Worm (Caenorhabditis elegans): ENCODE data around the gene F53E10.5.

DNA sequence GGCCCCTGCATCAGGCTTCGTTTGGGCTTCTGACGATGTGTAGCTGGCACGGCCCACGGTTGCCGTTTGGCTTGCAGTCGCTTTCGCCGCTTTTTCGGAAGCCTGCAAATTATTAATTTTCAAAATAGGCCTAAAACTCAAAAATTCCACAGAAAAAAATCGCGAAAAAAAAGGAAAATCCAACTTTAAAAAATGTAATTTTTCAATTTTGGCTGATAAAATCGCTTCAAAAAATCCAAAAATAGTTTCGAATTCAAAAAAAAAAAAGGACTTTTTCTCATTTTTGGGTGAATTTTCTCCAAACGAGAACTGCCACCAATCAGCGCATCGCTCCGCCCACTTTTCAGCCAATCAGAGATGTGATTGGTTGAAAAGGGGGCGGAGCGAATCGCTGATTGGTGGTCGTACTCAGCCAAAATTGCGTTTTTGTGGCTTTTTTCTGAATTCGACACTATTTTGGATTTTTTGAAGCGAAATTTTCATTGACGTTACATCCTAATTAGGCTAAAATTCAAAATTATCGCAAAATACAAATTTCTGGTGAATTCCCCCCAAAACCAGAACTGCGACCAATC, 48.6 kb upstream of the F53E10.5 start:
- no peak for TF ChIP-seq attf-6 (GFP tag; IDR thresholded peaks at IDR 0.05)
- TF ChIP-seq ekl-4 (GFP tag; IDR thresholded peaks at IDR 0.05): no peak
- TF ChIP-seq zfh-2 (GFP tag; conservative IDR thresholded peaks at IDR 0.05): no peak
- no peak for TF ChIP-seq let-526 (GFP tag; IDR thresholded peaks at IDR 0.05)
- TF ChIP-seq lin-35 (GFP tag; optimal IDR thresholded peaks at IDR 0.05): no peak
- no peak for TF ChIP-seq ama-1 (optimal IDR thresholded peaks at IDR 0.05)
- TF ChIP-seq ama-1 (GFP tag; optimal IDR thresholded peaks at IDR 0.05): no peak
- TF ChIP-seq unc-130 (GFP tag; optimal IDR thresholded peaks at IDR 0.05): no peak
- TF ChIP-seq aptf-3 (GFP tag; IDR thresholded peaks at IDR 0.05): no peak
- TF ChIP-seq pha-4 (tag; optimal IDR thresholded peaks at IDR 0.05): no peak
